Worm (Caenorhabditis elegans): Measurements from ENCODE around the gene ZC250.2.
A peak's percentile ranks its signal among the peaks of the same experiment; 100 is the strongest.

The ZC250.2 gene

DNA sequence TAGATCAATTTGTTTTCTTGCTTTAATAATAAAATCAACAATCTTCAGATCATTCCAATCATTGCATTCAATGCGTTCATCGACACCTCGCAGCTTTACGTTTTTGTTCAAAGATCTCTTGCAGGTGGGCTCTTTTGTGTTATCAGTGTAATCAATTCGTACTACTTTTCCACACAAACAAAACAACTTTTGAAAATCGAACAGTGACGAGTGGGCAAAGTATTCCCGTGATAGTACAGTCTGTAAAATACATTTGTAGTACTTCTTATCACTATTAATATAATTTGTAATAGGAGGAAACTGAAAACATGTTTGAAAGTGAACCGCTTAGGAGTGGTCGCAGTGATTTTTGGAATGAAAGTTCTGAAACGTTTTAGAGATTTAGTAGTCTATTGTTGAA is 27.1 kb upstream of the ZC250.2 start, which contains the start of gene pgph-2:
pgph-2 (plus strand) TSS at position 47 of the 400 bp plus-strand sequence.
- no peak for TF ChIP-seq nhr-23 (tag; optimal IDR thresholded peaks at IDR 0.05)
- TF ChIP-seq crh-2 (tag; optimal IDR thresholded peaks at IDR 0.05) = peak; percentile 2
- TF ChIP-seq nhr-129 (tag; optimal IDR thresholded peaks at IDR 0.05) = no peak
- TF ChIP-seq dmd-4 (tag; optimal IDR thresholded peaks at IDR 0.05) = no peak
- no peak for TF ChIP-seq Y55F3AM.14 (GFP tag; optimal IDR thresholded peaks at IDR 0.05)
- no peak for TF ChIP-seq ceh-82 (tag; optimal IDR thresholded peaks at IDR 0.05)
- TF ChIP-seq mab-5 (tag; optimal IDR thresholded peaks at IDR 0.05) = no peak
- TF ChIP-seq sma-9 (GFP tag; optimal IDR thresholded peaks at IDR 0.05) = peak; percentile 25
- TF ChIP-seq sma-9 (tag; optimal IDR thresholded peaks at IDR 0.05) = no peak
- TF ChIP-seq nhr-237 (tag; optimal IDR thresholded peaks at IDR 0.05) = no peak
- no peak for TF ChIP-seq lin-39 (tag; optimal IDR thresholded peaks at IDR 0.05)
- TF ChIP-seq nhr-10 (tag; optimal IDR thresholded peaks at IDR 0.05) = no peak
- no peak for TF ChIP-seq lsy-2 (tag; optimal IDR thresholded peaks at IDR 0.05)
- no peak for TF ChIP-seq ama-1 (optimal IDR thresholded peaks at IDR 0.05)
- TF ChIP-seq skn-1 (tag; optimal IDR thresholded peaks at IDR 0.05) = no peak
- TF ChIP-seq elt-1 (tag; optimal IDR thresholded peaks at IDR 0.05) = no peak
- TF ChIP-seq nhr-11 (tag; optimal IDR thresholded peaks at IDR 0.05) = no peak

DNA sequence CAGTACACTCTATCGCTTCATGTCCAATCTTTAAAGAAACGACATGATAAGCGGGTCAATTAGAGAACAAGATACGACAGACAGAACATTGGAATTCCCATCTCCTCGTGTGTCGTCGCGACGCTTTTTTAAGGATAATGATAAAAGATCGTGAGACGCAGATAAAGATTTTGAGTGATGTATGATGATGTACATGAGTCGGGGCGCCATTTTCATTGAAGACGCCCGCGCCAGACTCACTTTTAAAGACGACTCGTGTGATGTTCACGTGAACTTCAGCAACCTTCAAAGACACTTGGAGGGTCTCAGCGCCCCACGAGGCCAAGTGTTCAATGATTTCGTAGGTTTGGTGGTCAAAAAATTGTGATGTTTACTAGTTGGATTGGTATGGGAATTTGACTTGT is 23.8 kb upstream of the ZC250.2 start:
- peak; percentile 78 for TF ChIP-seq egl-27 (tag; optimal IDR thresholded peaks at IDR 0.05)
- TF ChIP-seq nhr-129 (tag; optimal IDR thresholded peaks at IDR 0.05) = peak; percentile 62
- no peak for TF ChIP-seq nhr-12 (tag; optimal IDR thresholded peaks at IDR 0.05)
- TF ChIP-seq nhr-21 (tag; optimal IDR thresholded peaks at IDR 0.05) = peak; percentile 94
- no peak for TF ChIP-seq ztf-1 (GFP tag; conservative IDR thresholded peaks at IDR 0.05)
- no peak for TF ChIP-seq ZK546.5 (tag; optimal IDR thresholded peaks at IDR 0.05)
- no peak for TF ChIP-seq aly-2 (tag; optimal IDR thresholded peaks at IDR 0.05)
- peak; percentile 17 for TF ChIP-seq sem-4 (tag; optimal IDR thresholded peaks at IDR 0.05)
- peak; percentile 63 for TF ChIP-seq crh-2 (tag; optimal IDR thresholded peaks at IDR 0.05)
- no peak for TF ChIP-seq nhr-10 (tag; optimal IDR thresholded peaks at IDR 0.05)
- no peak for TF ChIP-seq ama-1 (optimal IDR thresholded peaks at IDR 0.05)
- TF ChIP-seq C34F6.9 (tag; optimal IDR thresholded peaks at IDR 0.05) = no peak
- peak; percentile 90 for TF ChIP-seq F13H6.1 (tag; optimal IDR thresholded peaks at IDR 0.05)
- no peak for TF ChIP-seq elt-3 (tag; optimal IDR thresholded peaks at IDR 0.05)
- TF ChIP-seq gmeb-1 (tag; optimal IDR thresholded peaks at IDR 0.05) = peak; percentile 57
- no peak for TF ChIP-seq lin-11 (tag; optimal IDR thresholded peaks at IDR 0.05)
- TF ChIP-seq dmd-4 (tag; optimal IDR thresholded peaks at IDR 0.05) = no peak
- no peak for TF ChIP-seq R02D3.7 (tag; optimal IDR thresholded peaks at IDR 0.05)
- no peak for TF ChIP-seq skn-1 (tag; optimal IDR thresholded peaks at IDR 0.05)
- TF ChIP-seq snpc-4 (tag; optimal IDR thresholded peaks at IDR 0.05) = no peak
- TF ChIP-seq Y55F3AM.14 (GFP tag; optimal IDR thresholded peaks at IDR 0.05) = peak; percentile 39
- no peak for TF ChIP-seq unc-55 (GFP tag; optimal IDR thresholded peaks at IDR 0.05)
- TF ChIP-seq mab-5 (tag; optimal IDR thresholded peaks at IDR 0.05) = peak; percentile 19
- peak; percentile 77 to 78 for TF ChIP-seq mdl-1 (tag; optimal IDR thresholded peaks at IDR 0.05)
- no peak for TF ChIP-seq peb-1 (tag; optimal IDR thresholded peaks at IDR 0.05)
- TF ChIP-seq ceh-16 (tag; optimal IDR thresholded peaks at IDR 0.05) = no peak
- no peak for TF ChIP-seq alr-1 (tag; optimal IDR thresholded peaks at IDR 0.05)
- TF ChIP-seq elt-1 (tag; optimal IDR thresholded peaks at IDR 0.05) = no peak
- TF ChIP-seq nhr-237 (tag; optimal IDR thresholded peaks at IDR 0.05) = no peak
- TF ChIP-seq sma-3 (GFP tag; optimal IDR thresholded peaks at IDR 0.05) = peak; percentile 94
- TF ChIP-seq lsy-2 (tag; optimal IDR thresholded peaks at IDR 0.05) = peak in 1 of 2 experiments; percentile 19
- no peak for TF ChIP-seq nhr-23 (tag; optimal IDR thresholded peaks at IDR 0.05)
- no peak for TF ChIP-seq mbf-1 (tag; optimal IDR thresholded peaks at IDR 0.05)
- no peak for TF ChIP-seq ceh-82 (tag; optimal IDR thresholded peaks at IDR 0.05)
- TF ChIP-seq zag-1 (tag; optimal IDR thresholded peaks at IDR 0.05) = no peak
- peak; percentile 81 for TF ChIP-seq blmp-1 (tag; optimal IDR thresholded peaks at IDR 0.05; ENCODE audit: insufficient read depth)
- TF ChIP-seq nhr-77 (tag; optimal IDR thresholded peaks at IDR 0.05) = no peak
- no peak for TF ChIP-seq unc-62 (GFP tag; optimal IDR thresholded peaks at IDR 0.05)
- TF ChIP-seq unc-39 (tag; optimal IDR thresholded peaks at IDR 0.05) = no peak
- TF ChIP-seq nhr-6 (tag; optimal IDR thresholded peaks at IDR 0.05) = no peak
- peak; percentile 39 for TF ChIP-seq fos-1 (tag; optimal IDR thresholded peaks at IDR 0.05)
- no peak for TF ChIP-seq lin-13 (GFP tag; optimal IDR thresholded peaks at IDR 0.05)
- peak; percentile 49 for TF ChIP-seq nhr-25 (tag; optimal IDR thresholded peaks at IDR 0.05)
- no peak for TF ChIP-seq nhr-11 (tag; optimal IDR thresholded peaks at IDR 0.05)
- no peak for TF ChIP-seq lin-39 (tag; optimal IDR thresholded peaks at IDR 0.05)
- no peak for TF ChIP-seq ztf-11 (tag; optimal IDR thresholded peaks at IDR 0.05)
- no peak for TF ChIP-seq ztf-4 (tag; optimal IDR thresholded peaks at IDR 0.05)
- TF ChIP-seq sma-9 (GFP tag; optimal IDR thresholded peaks at IDR 0.05) = peak; percentile 92
- TF ChIP-seq sma-9 (tag; optimal IDR thresholded peaks at IDR 0.05) = peak; percentile 10
